Worm (Caenorhabditis elegans) whole organism, mixed stage, embryonic: ENCODE measurements around the gene aqp-5.

Experiments used
- M03D4.4 ChIP-seq: sonication (generic microtip); optimal IDR thresholded peaks from 2 replicates; lab custom pipeline; 2017; ENCODE audit warnings: mild to moderate bottlenecking, missing genetic modification characterization, missing compliant biosample characterization
- blmp-1 ChIP-seq: fragments of 150-350 bp; optimal IDR thresholded peaks from 2 replicates; lab custom pipeline; 2014; ENCODE audit warnings: missing biosample characterization, missing genetic modification characterization
- drap-1 ChIP-seq: fragments of 200-800 bp; sonication (Bioruptor generic); optimal IDR thresholded peaks from 3 replicates; lab custom pipeline; 2018; ENCODE audit warnings: mild to moderate bottlenecking, missing genetic modification characterization, missing compliant biosample characterization
- elt-3 ChIP-seq: fragments of 150-350 bp; optimal IDR thresholded peaks from 2 replicates; lab custom pipeline; 2014; ENCODE audit warnings: missing biosample characterization, missing genetic modification characterization
- flh-1 ChIP-seq: fragments of 200-800 bp; sonication (Bioruptor generic); optimal IDR thresholded peaks from 2 replicates; lab custom pipeline; 2018; ENCODE audit warnings: mild to moderate bottlenecking, missing genetic modification characterization, moderate library complexity, missing compliant biosample characterization
- lsy-2 ChIP-seq: fragments of 150-350 bp; optimal IDR thresholded peaks from 2 replicates; lab custom pipeline; 2014; ENCODE audit warnings: missing biosample characterization, missing genetic modification characterization
- nhr-12 ChIP-seq: fragments of 150-350 bp; optimal IDR thresholded peaks from 2 replicates; lab custom pipeline; 2014; ENCODE audit warnings: missing biosample characterization, missing genetic modification characterization
- nhr-76 ChIP-seq: sonication (generic microtip); optimal IDR thresholded peaks from 2 replicates; lab custom pipeline; 2017; ENCODE audit warnings: missing biosample characterization, missing genetic modification characterization
- sem-2 ChIP-seq: fragments of 200-800 bp; sonication (Bioruptor generic); optimal IDR thresholded peaks from 2 replicates; lab custom pipeline; 2018; ENCODE audit warnings: mild to moderate bottlenecking, missing genetic modification characterization, missing compliant biosample characterization
- snpc-4 ChIP-seq: fragments of 150-350 bp; optimal IDR thresholded peaks from 2 replicates; lab custom pipeline; 2014; ENCODE audit warnings: missing biosample characterization, missing genetic modification characterization
- unc-62 ChIP-seq: fragments of 150-350 bp; optimal IDR thresholded peaks from 2 replicates; lab custom pipeline; 2014; ENCODE audit warnings: missing biosample characterization, missing genetic modification reagents, missing genetic modification characterization

DNA sequence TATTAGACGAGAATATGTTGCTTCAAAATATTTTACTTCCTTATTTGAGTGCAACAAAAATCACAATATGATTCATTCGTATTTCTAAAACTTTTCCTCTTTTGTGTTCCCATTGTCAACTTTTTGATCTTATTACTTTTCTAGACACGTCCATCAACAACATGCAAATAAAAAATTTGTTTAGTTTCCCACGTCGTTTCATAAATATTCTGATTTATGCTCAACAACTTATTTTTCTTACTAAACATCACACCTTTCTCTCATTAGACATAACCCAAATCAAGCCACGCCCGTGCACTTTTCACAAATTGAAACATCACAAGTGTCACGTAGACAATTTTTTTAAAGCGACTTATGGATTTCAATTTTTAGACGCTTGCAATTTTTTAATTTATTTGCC lies 21.7 kb upstream of the aqp-5 start:
- no peak for TF ChIP-seq unc-62 (GFP tag; lab: Kevin White, UChicago)
- no peak for TF ChIP-seq sem-2 (GFP tag; lab: Kevin White, UChicago)
- no peak for TF ChIP-seq nhr-76 (tag; lab: Kevin White, UChicago)
- TF ChIP-seq lsy-2 (tag; lab: Kevin White, UChicago), result no peak
- TF ChIP-seq flh-1 (GFP tag; lab: Kevin White, UChicago), result no peak
- TF ChIP-seq M03D4.4 (tag; lab: Kevin White, UChicago), result no peak
- TF ChIP-seq elt-3 (tag; lab: Kevin White, UChicago), result no peak
- no peak for TF ChIP-seq blmp-1 (tag; lab: Kevin White, UChicago)
- TF ChIP-seq nhr-12 (tag; lab: Kevin White, UChicago), result no peak
- no peak for TF ChIP-seq snpc-4 (tag; lab: Kevin White, UChicago)
- TF ChIP-seq drap-1 (GFP tag; lab: Kevin White, UChicago), result no peak
